Fruit fly (Drosophila melanogaster): ENCODE results near the gene GABPI.

The GABPI gene

DNA sequence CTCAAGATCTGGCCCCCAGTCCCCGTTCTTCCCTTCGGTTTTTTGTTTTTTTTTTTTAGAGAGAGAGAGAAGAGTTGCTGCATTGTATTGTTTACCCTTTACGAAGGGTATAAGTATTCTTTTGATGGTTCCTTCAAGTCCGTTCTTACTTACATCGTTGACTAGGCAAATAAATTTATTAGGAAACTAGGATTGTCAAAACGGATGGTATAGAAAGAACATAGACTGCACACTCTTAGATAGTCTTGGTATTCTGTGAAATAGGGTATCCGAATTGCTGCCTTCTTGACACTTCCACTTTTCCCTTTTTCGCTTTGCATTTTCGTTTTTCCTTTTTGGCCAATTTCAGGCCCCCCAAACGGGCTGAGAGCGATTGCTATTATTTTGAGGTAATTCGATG is 18.9 kb upstream of the GABPI start:
- TF ChIP-seq CG17801 (GFP tag; optimal IDR thresholded peaks at IDR 0.05; ENCODE audit: partially characterized antibody): no peak

- TF ChIP-seq CG17801 (GFP tag; optimal IDR thresholded peaks at IDR 0.05; ENCODE audit: partially characterized antibody): no peak
Observed at dm6 chr2L:3012780-3013179, 17.6 kb upstream of the GABPI start.

DNA sequence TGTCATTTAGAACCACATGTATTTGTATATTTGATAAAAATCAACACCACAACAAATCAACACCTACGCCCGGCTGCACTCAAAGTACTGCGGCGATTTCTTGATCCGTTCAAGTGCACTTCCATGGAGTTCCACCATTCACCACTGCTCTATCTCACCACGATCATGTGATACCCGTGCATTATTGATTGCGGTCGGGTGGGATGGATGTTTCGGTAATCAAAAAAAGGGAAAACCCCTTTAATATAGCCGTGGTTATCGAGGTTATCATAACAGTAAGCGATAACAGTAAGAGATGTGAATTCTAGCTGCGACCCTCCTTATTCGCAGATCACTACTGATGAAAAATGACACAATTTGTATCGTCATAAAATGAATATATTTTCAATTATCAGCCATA is 12.1 kb upstream of the GABPI start, which contains the start of the genes CG17224 and CG17264:
TSS of gene CG17224 (minus strand) at position 97 of the 400 bp plus-strand sequence.
TSS of gene CG17264 (plus strand) at position 297 of the 400 bp plus-strand sequence.
- TF ChIP-seq CG17801 (GFP tag; optimal IDR thresholded peaks at IDR 0.05; ENCODE audit: partially characterized antibody): peak; percentile 23

- peak; percentile 38 for TF ChIP-seq CG17801 (GFP tag; optimal IDR thresholded peaks at IDR 0.05; ENCODE audit: partially characterized antibody)
Observed at dm6 chr2L:3022986-3023385, 7.4 kb upstream of the GABPI start, which contains the start of the genes alpha4GT1 and Prp40. Gene alpha4GT1, minus strand, starts transcription at chr2L:3023141. Gene Prp40, plus strand, starts transcription at chr2L:3023226.

- TF ChIP-seq CG17801 (GFP tag; optimal IDR thresholded peaks at IDR 0.05; ENCODE audit: partially characterized antibody): peak; percentile 15
Observed at dm6 chr2L:3029012-3029411, 1.3 kb upstream of the GABPI start, which contains the start of the genes Sf3b2 and CG17219. Gene Sf3b2, minus strand, starts transcription at chr2L:3029168. Gene CG17219, plus strand, starts transcription at chr2L:3029253.

DNA sequence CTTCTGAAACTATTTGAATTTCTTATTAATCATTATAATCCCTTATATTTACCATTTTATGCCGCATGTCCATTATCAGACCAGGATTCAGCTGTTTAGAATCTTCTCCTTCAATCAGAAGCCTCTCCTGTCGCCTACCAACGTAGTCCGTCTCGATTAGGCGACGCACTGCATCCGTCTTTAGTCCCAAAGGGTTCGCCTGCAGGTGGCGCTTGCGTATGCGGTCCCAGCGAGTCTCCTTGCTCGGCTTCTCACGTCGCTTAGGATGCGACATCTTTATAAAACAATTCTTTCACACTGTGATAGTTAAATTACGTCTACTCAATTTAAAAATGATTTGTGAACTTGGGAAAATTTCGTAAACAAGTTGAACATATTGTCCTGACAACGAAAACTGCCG is 4.6 kb downstream of the GABPI start, which contains the start of gene CG17258:
TSS of gene CG17258 (minus strand) at position 380 of the 400 bp plus-strand sequence.
- no peak for TF ChIP-seq CG17801 (GFP tag; optimal IDR thresholded peaks at IDR 0.05; ENCODE audit: partially characterized antibody)

DNA sequence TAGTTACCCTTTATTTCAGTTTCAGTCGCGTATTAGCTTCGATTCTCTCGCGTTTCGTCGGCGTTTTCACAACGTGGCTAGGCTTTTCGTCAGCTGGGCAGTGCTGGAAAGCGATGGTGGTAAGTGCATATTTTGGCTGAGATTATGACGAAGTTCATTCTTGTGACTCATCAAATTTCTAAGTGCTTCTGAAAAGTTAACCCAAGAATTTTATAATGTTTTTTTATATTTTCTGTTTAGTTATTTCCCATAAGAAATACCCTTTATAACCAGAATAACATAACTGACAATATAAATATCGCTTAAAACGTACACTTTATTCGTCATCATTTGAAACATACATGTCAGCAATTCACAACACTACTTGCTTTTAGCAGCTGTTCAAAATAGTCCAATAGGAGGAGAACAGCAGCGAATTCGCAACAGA is 6.8 kb downstream of the GABPI start, which contains the start of the genes CG17260 and SerRS:
TSS of gene CG17260 (plus strand) at position 78 of the 427 bp plus-strand sequence.
TSS of gene SerRS (minus strand) at position 251 of the 427 bp plus-strand sequence.
- TF ChIP-seq CG17801 (GFP tag; optimal IDR thresholded peaks at IDR 0.05; ENCODE audit: partially characterized antibody): peak; percentile 92

DNA sequence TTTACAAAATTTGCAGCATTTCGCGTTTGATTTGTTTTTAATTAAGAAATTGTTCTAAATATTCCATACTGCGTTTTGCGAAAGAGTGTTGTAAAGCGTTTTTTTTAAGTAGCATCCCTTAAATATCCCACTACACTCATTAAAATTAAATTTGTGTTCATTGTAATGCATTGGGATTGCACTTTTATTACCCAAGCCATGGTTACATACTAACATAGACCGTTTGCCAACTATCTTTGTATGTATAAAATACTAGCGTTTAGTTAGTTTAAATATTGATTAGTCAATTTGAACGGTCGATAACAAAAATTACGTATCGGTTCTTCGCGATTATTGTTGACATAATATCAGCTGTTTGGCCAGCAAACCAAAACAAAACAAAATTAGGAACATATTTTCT is 9.4 kb downstream of the GABPI start, which contains the start of the genes cnir and CG17221:
TSS of gene cnir (minus strand) at position 39 of the 400 bp plus-strand sequence.
TSS of gene CG17221 (plus strand) at position 203 of the 400 bp plus-strand sequence.
- peak; percentile 71 for TF ChIP-seq CG17801 (GFP tag; optimal IDR thresholded peaks at IDR 0.05; ENCODE audit: partially characterized antibody)

dm6 chr2L:3041918-3042615 is 11.7 kb downstream of the GABPI start, which contains the start of gene CG17261:
Gene CG17261, plus strand, starts transcription at chr2L:3042551.
- peak; percentile 17 for TF ChIP-seq CG17801 (GFP tag; optimal IDR thresholded peaks at IDR 0.05; ENCODE audit: partially characterized antibody)

- TF ChIP-seq CG17801 (GFP tag; optimal IDR thresholded peaks at IDR 0.05; ENCODE audit: partially characterized antibody): no peak
Observed at dm6 chr2L:3043647-3044046, 13.3 kb downstream of the GABPI start, which contains the start of gene FASN2. Gene FASN2, plus strand, starts transcription at chr2L:3043947.

dm6 chr2L:3044660-3045504 is 14.5 kb downstream of the GABPI start:
- no peak for TF ChIP-seq CG17801 (GFP tag; optimal IDR thresholded peaks at IDR 0.05; ENCODE audit: partially characterized antibody)

DNA sequence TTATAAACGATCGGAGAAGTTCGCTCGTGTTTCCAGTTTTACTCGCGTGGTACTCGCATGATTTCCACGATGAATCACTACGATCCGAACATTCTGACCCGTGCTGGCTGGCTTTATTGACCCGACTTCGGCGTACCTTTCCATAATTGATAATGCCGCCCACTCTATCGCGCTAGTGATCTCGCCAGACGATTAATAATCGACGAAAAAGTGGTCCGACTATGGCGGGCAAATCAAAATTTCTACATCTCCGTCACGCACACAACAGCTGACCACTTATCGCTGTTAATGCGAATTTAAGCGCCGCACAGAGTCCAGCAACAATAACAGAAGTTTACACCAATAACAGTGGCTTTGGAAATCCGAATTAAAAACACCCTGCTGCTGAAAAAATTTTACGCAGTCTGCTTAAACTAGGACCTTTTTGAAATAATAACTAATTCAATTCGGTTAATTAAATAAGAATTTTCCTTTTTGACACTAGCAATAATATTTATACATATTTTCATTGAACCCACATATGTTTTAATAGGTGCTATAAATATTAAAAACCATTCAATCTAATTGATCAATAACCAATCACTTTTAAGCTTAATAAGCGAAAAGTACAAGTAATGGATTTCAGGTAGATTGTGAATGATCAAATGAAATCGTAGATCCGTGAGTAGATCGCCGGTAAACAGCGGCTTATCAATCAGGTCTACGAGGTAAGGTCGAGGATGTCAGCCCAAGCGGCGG is 25.5 kb downstream of the GABPI start:
- TF ChIP-seq CG17801 (GFP tag; optimal IDR thresholded peaks at IDR 0.05; ENCODE audit: partially characterized antibody): no peak

DNA sequence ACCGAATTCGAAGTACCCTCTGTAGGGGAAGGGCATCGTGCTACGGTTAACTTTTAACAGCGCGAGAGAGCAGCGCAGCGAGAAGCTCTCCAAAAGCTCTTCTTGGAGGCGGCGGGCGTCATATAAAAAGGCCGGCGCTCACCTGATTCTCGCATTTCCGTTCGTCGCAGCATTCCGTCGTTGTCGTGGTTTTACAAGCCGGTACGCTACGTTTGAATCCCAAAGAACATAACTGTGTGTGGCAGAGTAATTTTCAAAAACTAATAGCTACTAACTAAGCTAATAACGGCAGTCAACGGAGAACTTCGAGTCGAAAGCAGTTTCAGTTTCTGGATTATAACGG is 26.1 kb downstream of the GABPI start, which contains the start of gene FASN1:
TSS of gene FASN1 (plus strand) at position 151 of the 343 bp plus-strand sequence.
- TF ChIP-seq CG17801 (GFP tag; optimal IDR thresholded peaks at IDR 0.05; ENCODE audit: partially characterized antibody): peak; percentile 84

Measured in ovary, adult (tissue).